Fruit fly (Drosophila melanogaster): ENCODE results near the gene CG6770.

The CG6770 gene

dm6 chr2L:12045941-12046855, at the start of gene CG6770:
TSS of gene CG6770 (minus strand) at chr2L:12046118.
- TF ChIP-seq CG8388 (GFP tag; optimal IDR thresholded peaks at IDR 0.05) (peak; percentile 66), danr (GFP tag; IDR thresholded peaks at IDR 0.05) (peak; percentile 69; the same call in 1 of the 2 replicates), trh (GFP tag; optimal IDR thresholded peaks at IDR 0.05) (peak; percentile 43), ab (GFP tag; optimal IDR thresholded peaks at IDR 0.05) (no peak), CG7963 (GFP tag; IDR thresholded peaks at IDR 0.05; ENCODE audit: partially characterized antibody) (peak; percentile 35; the same call in 1 of the 3 replicates), BtbVII (GFP tag; optimal IDR thresholded peaks at IDR 0.05) (peak; percentile 83), CG34376 (GFP tag; optimal IDR thresholded peaks at IDR 0.05) (peak; percentile 84), eyg (GFP tag; optimal IDR thresholded peaks at IDR 0.05) (no peak), CG31224 (GFP tag; IDR thresholded peaks at IDR 0.05) (peak; percentile 64), cwo (GFP tag; optimal IDR thresholded peaks at IDR 0.05) (peak; percentile 86), CHES-1-like (GFP tag; optimal IDR thresholded peaks at IDR 0.05) (peak; percentile 41), CG3065 (GFP tag; optimal IDR thresholded peaks at IDR 0.05) (no peak), salm (tag; optimal IDR thresholded peaks at IDR 0.05) (peak; percentile 70), sna (GFP tag; IDR thresholded peaks at IDR 0.05; ENCODE audit: partially characterized antibody) (0 out of 2 replicates have a peak, but pooled peaks have one; percentile 28), CG14441 (GFP tag; IDR thresholded peaks at IDR 0.05) (peak; percentile 80), CG7786 (GFP tag; optimal IDR thresholded peaks at IDR 0.05) (peak; percentile 31), CG6175 (GFP tag; IDR thresholded peaks at IDR 0.05) (0 out of 3 replicates have a peak, but pooled peaks have one; percentile 38), bbx (GFP tag; IDR thresholded peaks at IDR 0.05; ENCODE audit: partially characterized antibody) (0 out of 2 replicates have a peak, but pooled peaks have one; percentile 39), CG15011 (GFP tag; optimal IDR thresholded peaks at IDR 0.05) (peak; percentile 65), fu2 (GFP tag; optimal IDR thresholded peaks at IDR 0.05) (no peak), Hmx (GFP tag; optimal IDR thresholded peaks at IDR 0.05) (peak; percentile 2), Rx (GFP tag; IDR thresholded peaks at IDR 0.05) (no peak), Dbx (GFP tag; IDR thresholded peaks at IDR 0.05) (peak; percentile 90), Doc2 (GFP tag; IDR thresholded peaks at IDR 0.05) (no peak), Opbp (GFP tag; IDR thresholded peaks at IDR 0.05; ENCODE audit: partially characterized antibody) (0 out of 3 replicates have a peak, but pooled peaks have one; percentile 51), H2.0 (GFP tag; IDR thresholded peaks at IDR 0.05) (peak; percentile 73), mam (GFP tag; optimal IDR thresholded peaks at IDR 0.05) (peak; percentile 45), CG1529 (GFP tag; optimal IDR thresholded peaks at IDR 0.05) (peak; percentile 56), HLH54F (GFP tag; optimal IDR thresholded peaks at IDR 0.05) (peak; percentile 39), ssp (GFP tag; IDR thresholded peaks at IDR 0.05) (peak; percentile 68; the same call in 1 of the 2 replicates), CG30020 (tag; optimal IDR thresholded peaks at IDR 0.05) (peak; percentile 20), HmgZ (tag; optimal IDR thresholded peaks at IDR 0.05) (peak; percentile 90), CG1832 (GFP tag; optimal IDR thresholded peaks at IDR 0.05) (no peak), br (optimal IDR thresholded peaks at IDR 0.05) (no peak), Tbp (GFP tag; optimal IDR thresholded peaks at IDR 0.05) (no peak), Nf-YC (tag; optimal IDR thresholded peaks at IDR 0.05) (peak; percentile 72), CG9215 (GFP tag; IDR thresholded peaks at IDR 0.05) (peak; percentile 65), ind (GFP tag; optimal IDR thresholded peaks at IDR 0.05) (peak; percentile 57), Xbp1 (GFP tag; optimal IDR thresholded peaks at IDR 0.05) (peak; percentile 71), CG8290 (GFP tag; optimal IDR thresholded peaks at IDR 0.05) (no peak), CG8290 (tag; optimal IDR thresholded peaks at IDR 0.05) (peak in 1 of 2 experiments; percentile 81), CG4730 (GFP tag; IDR thresholded peaks at IDR 0.05) (peak; percentile 70), Eip74EF (GFP tag; optimal IDR thresholded peaks at IDR 0.05) (peak in 1 of 2 experiments; percentile 74), amos (GFP tag; IDR thresholded peaks at IDR 0.05; ENCODE audit: partially characterized antibody) (no peak; the same call in 1 of the 2 replicates), Dfd (GFP tag; optimal IDR thresholded peaks at IDR 0.05) (no peak), bcd (GFP tag; optimal IDR thresholded peaks at IDR 0.05) (peak; percentile 72), jigr1 (GFP tag; IDR thresholded peaks at IDR 0.05) (0 out of 3 replicates have a peak, but pooled peaks have one; percentile 45), chn (GFP tag; optimal IDR thresholded peaks at IDR 0.05) (peak; percentile 47), pros (GFP tag; optimal IDR thresholded peaks at IDR 0.05) (no peak)
